Fruit fly (Drosophila melanogaster): Measurements from ENCODE around the gene Uros2.

Gene Uros2

dm6 chr3R:15825521-15825920 lies 37.2 kb downstream of the Uros2 start, which contains the start of gene CG4576:
Gene CG4576, plus strand, starts transcription at chr3R:15825747.
- TF ChIP-seq rgr (GFP tag; optimal IDR thresholded peaks at IDR 0.05) (no peak), CG32264 (GFP tag; optimal IDR thresholded peaks at IDR 0.05) (no peak), Hr83 (GFP tag; optimal IDR thresholded peaks at IDR 0.05; ENCODE audit: poor library complexity, severe bottlenecking) (no peak), Mio (GFP tag; optimal IDR thresholded peaks at IDR 0.05) (no peak), sage (GFP tag; optimal IDR thresholded peaks at IDR 0.05) (no peak), Vsx2 (GFP tag; optimal IDR thresholded peaks at IDR 0.05; ENCODE audit: partially characterized antibody) (no peak), Abd-B (GFP tag; optimal IDR thresholded peaks at IDR 0.05) (no peak), CrebA (GFP tag; optimal IDR thresholded peaks at IDR 0.05; ENCODE audit: borderline replicate concordance) (no peak), lola (GFP tag; optimal IDR thresholded peaks at IDR 0.05) (no peak), usp (GFP tag; optimal IDR thresholded peaks at IDR 0.05) (no peak), pan (optimal IDR thresholded peaks at IDR 0.05) (no peak), Dif (GFP tag; optimal IDR thresholded peaks at IDR 0.05; ENCODE audit: partially characterized antibody) (no peak), Hr78 (GFP tag; optimal IDR thresholded peaks at IDR 0.05) (no peak), Hnf4 (GFP tag; optimal IDR thresholded peaks at IDR 0.05) (no peak)

- TF ChIP-seq rgr (GFP tag; optimal IDR thresholded peaks at IDR 0.05) (peak; percentile 45), fru (GFP tag; optimal IDR thresholded peaks at IDR 0.05) (peak; percentile 58), Jra (GFP tag; optimal IDR thresholded peaks at IDR 0.05) (no peak), CG32264 (GFP tag; optimal IDR thresholded peaks at IDR 0.05) (peak; percentile 34), sv (GFP tag; optimal IDR thresholded peaks at IDR 0.05) (no peak), jim (GFP tag; optimal IDR thresholded peaks at IDR 0.05) (no peak), CG9705 (GFP tag; optimal IDR thresholded peaks at IDR 0.05) (peak; percentile 56), HLH106 (tag; optimal IDR thresholded peaks at IDR 0.05) (peak; percentile 84), tai (GFP tag; optimal IDR thresholded peaks at IDR 0.05) (no peak), Dif (GFP tag; optimal IDR thresholded peaks at IDR 0.05; ENCODE audit: partially characterized antibody) (no peak), psq (GFP tag; optimal IDR thresholded peaks at IDR 0.05) (peak; percentile 43), dmrt93B (GFP tag; optimal IDR thresholded peaks at IDR 0.05) (peak; percentile 57), Vsx2 (GFP tag; optimal IDR thresholded peaks at IDR 0.05; ENCODE audit: partially characterized antibody) (no peak), OdsH (GFP tag; optimal IDR thresholded peaks at IDR 0.05) (peak; percentile 57), dl (GFP tag; optimal IDR thresholded peaks at IDR 0.05; ENCODE audit: insufficient read depth in 1 of 2, partially characterized antibody in 2 of 2) (no peak), Hr78 (GFP tag; optimal IDR thresholded peaks at IDR 0.05) (no peak), br (GFP tag; optimal IDR thresholded peaks at IDR 0.05) (peak; percentile 70), h (GFP tag; optimal IDR thresholded peaks at IDR 0.05) (peak; percentile 48), Dfd (GFP tag; optimal IDR thresholded peaks at IDR 0.05) (no peak), foxo (GFP tag; optimal IDR thresholded peaks at IDR 0.05) (peak in 1 of 2 experiments; percentile 50), usp (GFP tag; optimal IDR thresholded peaks at IDR 0.05) (no peak), Myc (optimal IDR thresholded peaks at IDR 0.05) (no peak), Abd-B (GFP tag; optimal IDR thresholded peaks at IDR 0.05) (no peak), Hnf4 (GFP tag; optimal IDR thresholded peaks at IDR 0.05) (no peak), Hr83 (GFP tag; optimal IDR thresholded peaks at IDR 0.05; ENCODE audit: poor library complexity, severe bottlenecking) (no peak), CrebA (GFP tag; optimal IDR thresholded peaks at IDR 0.05; ENCODE audit: borderline replicate concordance) (no peak), dsf (GFP tag; optimal IDR thresholded peaks at IDR 0.05; ENCODE audit: borderline replicate concordance) (no peak), woc (GFP tag; optimal IDR thresholded peaks at IDR 0.05) (no peak), Rel (GFP tag; optimal IDR thresholded peaks at IDR 0.05) (no peak), Rel (tag; optimal IDR thresholded peaks at IDR 0.05) (peak; percentile 46), Sp1 (GFP tag; optimal IDR thresholded peaks at IDR 0.05) (peak; percentile 77), Mio (GFP tag; optimal IDR thresholded peaks at IDR 0.05) (no peak), GATAd (GFP tag; optimal IDR thresholded peaks at IDR 0.05) (no peak), ey (GFP tag; optimal IDR thresholded peaks at IDR 0.05) (peak; percentile 57), sage (GFP tag; optimal IDR thresholded peaks at IDR 0.05) (no peak)
These were observed 39.2 kb downstream of the Uros2 start for dm6 chr3R:15827559-15827958.

dm6 chr3R:15832525-15832924 lies 44.2 kb downstream of the Uros2 start, which contains the start of gene rec:
Gene rec, minus strand, starts transcription at chr3R:15832632.
- TF ChIP-seq CrebA (GFP tag; optimal IDR thresholded peaks at IDR 0.05; ENCODE audit: borderline replicate concordance): no peak
- TF ChIP-seq Sp1 (GFP tag; optimal IDR thresholded peaks at IDR 0.05): no peak
- no peak for TF ChIP-seq psq (GFP tag; optimal IDR thresholded peaks at IDR 0.05)
- no peak for TF ChIP-seq CG32264 (GFP tag; optimal IDR thresholded peaks at IDR 0.05)
- no peak for TF ChIP-seq ey (GFP tag; optimal IDR thresholded peaks at IDR 0.05)
- TF ChIP-seq dsf (GFP tag; optimal IDR thresholded peaks at IDR 0.05; ENCODE audit: borderline replicate concordance): no peak
- TF ChIP-seq tai (GFP tag; optimal IDR thresholded peaks at IDR 0.05): no peak
- TF ChIP-seq pan (optimal IDR thresholded peaks at IDR 0.05): no peak
- TF ChIP-seq HLH106 (tag; optimal IDR thresholded peaks at IDR 0.05): no peak
- TF ChIP-seq Dif (GFP tag; optimal IDR thresholded peaks at IDR 0.05; ENCODE audit: partially characterized antibody): no peak
